ENCODE assay signal across 5 worm cellular contexts in the genomic region with DNA sequence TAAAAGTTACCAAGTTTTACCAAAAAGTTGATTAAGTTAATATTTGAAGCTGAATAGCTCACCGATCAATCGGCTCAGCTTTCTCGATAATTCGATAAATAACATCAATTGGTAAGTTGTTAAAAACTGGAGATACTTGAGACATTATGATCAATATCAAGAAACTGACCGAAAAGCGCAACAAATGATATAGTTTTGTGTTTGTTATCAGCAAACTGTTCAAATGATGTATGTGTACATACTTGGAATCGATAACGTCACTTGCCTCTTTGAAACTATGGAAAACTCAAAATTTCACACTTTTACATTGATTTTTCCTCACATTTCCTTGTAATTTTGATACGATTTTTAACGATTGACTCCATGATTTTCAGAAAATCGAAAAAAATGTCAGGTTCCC.
A peak's percentile ranks its signal among the peaks of the same experiment; 100 is the strongest.
TF ChIP-seq lines count a peak whose summit lies in the region.

Gene fbxa-80, minus strand, starts transcription at position 173 of the 400 bp plus-strand sequence.
Gene fbxa-19, plus strand, starts transcription at position 364 of the 400 bp plus-strand sequence.

TF ChIP-seq in whole organism, L1 larva, 84 proteins besides CTCF, POLR2A, EP300 and RAD21:
- no peak for TF ChIP-seq ama-1 (optimal IDR thresholded peaks at IDR 0.05; lab: Kevin White, UChicago)
- TF ChIP-seq elt-2 (tag; optimal IDR thresholded peaks at IDR 0.05; lab: Kevin White, UChicago): peak; percentile 33

TF ChIP-seq in whole organism, L2 larva, 48 proteins besides CTCF, POLR2A, EP300 and RAD21:
- TF ChIP-seq fos-1 (tag; optimal IDR thresholded peaks at IDR 0.05; lab: Kevin White, UChicago) (peak; percentile 78), ama-1 (optimal IDR thresholded peaks at IDR 0.05; lab: Kevin White, UChicago) (no peak)

TF ChIP-seq in whole organism, L3 larva, 47 proteins besides CTCF, POLR2A, EP300 and RAD21:
- peak; percentile 23 for TF ChIP-seq pqm-1 (tag; optimal IDR thresholded peaks at IDR 0.05; lab: Kevin White, UChicago)
- no peak for TF ChIP-seq nhr-76 (tag; optimal IDR thresholded peaks at IDR 0.05; lab: Kevin White, UChicago)
- TF ChIP-seq pha-4 (tag; optimal IDR thresholded peaks at IDR 0.05; lab: Kevin White, UChicago): no peak
- TF ChIP-seq nhr-12 (tag; optimal IDR thresholded peaks at IDR 0.05; lab: Kevin White, UChicago): no peak
- TF ChIP-seq fos-1 (tag; optimal IDR thresholded peaks at IDR 0.05; lab: Kevin White, UChicago): no peak
- TF ChIP-seq unc-39 (tag; optimal IDR thresholded peaks at IDR 0.05; lab: Kevin White, UChicago): no peak
- TF ChIP-seq nhr-77 (tag; optimal IDR thresholded peaks at IDR 0.05; lab: Kevin White, UChicago): no peak
- no peak for TF ChIP-seq skn-1 (tag; optimal IDR thresholded peaks at IDR 0.05; lab: Kevin White, UChicago)
- TF ChIP-seq ama-1 (optimal IDR thresholded peaks at IDR 0.05; lab: Kevin White, UChicago): no peak
- no peak for TF ChIP-seq nhr-25 (tag; optimal IDR thresholded peaks at IDR 0.05; lab: Kevin White, UChicago)
- TF ChIP-seq elt-2 (tag; optimal IDR thresholded peaks at IDR 0.05; lab: Kevin White, UChicago): peak; percentile 70
- no peak for TF ChIP-seq sea-2 (GFP tag; optimal IDR thresholded peaks at IDR 0.05; lab: Kevin White, UChicago)
- TF ChIP-seq fkh-2 (tag; optimal IDR thresholded peaks at IDR 0.05; lab: Kevin White, UChicago): no peak

TF ChIP-seq in whole organism, L4 larva, 104 proteins besides CTCF, POLR2A, EP300 and RAD21:
- TF ChIP-seq spr-3 (GFP tag; optimal IDR thresholded peaks at IDR 0.05; lab: Kevin White, UChicago) (no peak), T20F7.1 (GFP tag; optimal IDR thresholded peaks at IDR 0.05; lab: Kevin White, UChicago) (no peak), nhr-28 (tag; optimal IDR thresholded peaks at IDR 0.05; lab: Kevin White, UChicago) (peak; percentile 77), daf-16 (GFP tag; optimal IDR thresholded peaks at IDR 0.05; lab: Kevin White, UChicago) (no peak), daf-16 (tag; optimal IDR thresholded peaks at IDR 0.05; lab: Kevin White, UChicago) (peak; percentile 56), hlh-11 (tag; optimal IDR thresholded peaks at IDR 0.05; lab: Kevin White, UChicago) (peak; percentile 20), ZK546.5 (tag; optimal IDR thresholded peaks at IDR 0.05; lab: Kevin White, UChicago) (no peak), pqm-1 (tag; optimal IDR thresholded peaks at IDR 0.05; lab: Kevin White, UChicago) (peak; percentile 80), dmd-6 (GFP tag; IDR thresholded peaks at IDR 0.05; lab: Robert Waterston, UW) (peak; percentile 46)

TF ChIP-seq in whole organism, young adult, 124 proteins besides CTCF, POLR2A, EP300 and RAD21:
- TF ChIP-seq snpc-1.3 (tag; optimal IDR thresholded peaks at IDR 0.05; lab: Kevin White, UChicago; ENCODE audit: insufficient read depth) (no peak), lsy-27 (tag; optimal IDR thresholded peaks at IDR 0.05; lab: Kevin White, UChicago; ENCODE audit: borderline replicate concordance, insufficient read depth) (no peak), nhr-80 (tag; optimal IDR thresholded peaks at IDR 0.05; lab: Kevin White, UChicago) (peak; percentile 43), B0019.2 (GFP tag; conservative IDR thresholded peaks at IDR 0.05; lab: Robert Waterston, UW) (no peak)
